Fruit fly (Drosophila melanogaster) Kc167 (cell line): ENCODE measurements around the gene CG17129.

Experiments used
- Myc ChIP-seq: fragments of >200 bp; optimal IDR thresholded peaks from 2 replicates; lab custom pipeline; 2017; ENCODE audit warnings: missing external identifiers
- h ChIP-seq: fragments of >200 bp; optimal IDR thresholded peaks from 3 replicates; lab custom pipeline; 2018; ENCODE audit warnings: missing external identifiers
- insv ChIP-seq: fragments of >200 bp; optimal IDR thresholded peaks from 3 replicates; lab custom pipeline; 2018; ENCODE audit warnings: missing external identifiers
- psq ChIP-seq: fragments of >200 bp; optimal IDR thresholded peaks from 2 replicates; lab custom pipeline; 2017; ENCODE audit warnings: missing external identifiers

DNA sequence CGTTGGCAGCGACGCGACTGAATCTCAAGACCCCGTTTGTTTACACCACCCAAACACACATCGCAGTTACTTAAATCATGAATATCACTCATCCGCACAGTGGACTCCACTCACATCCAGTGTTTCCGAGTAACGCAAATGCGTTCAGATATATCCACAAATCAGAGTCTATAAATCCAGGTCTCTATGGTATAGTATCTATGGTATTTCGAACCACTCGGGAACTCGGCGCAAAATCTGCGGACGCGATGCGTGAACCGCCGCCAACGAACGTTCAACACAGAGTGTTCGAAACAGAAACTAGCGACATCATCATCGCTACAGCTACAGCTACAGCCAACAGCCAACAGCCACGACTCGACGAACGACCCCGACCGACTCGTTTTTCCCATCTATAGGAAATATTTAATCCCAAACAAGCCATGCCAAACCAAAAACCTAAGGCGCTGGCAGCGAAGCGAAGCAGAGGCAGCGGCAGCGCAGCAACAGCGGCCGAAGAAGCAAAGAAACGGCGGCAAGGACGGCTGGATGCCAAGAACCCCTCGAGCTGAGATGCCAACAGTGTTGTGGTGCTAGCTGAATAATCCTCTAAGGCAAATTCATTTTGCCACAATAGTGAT, 18.7 kb upstream of the CG17129 start, which contains the start of gene CG13894:
- TF ChIP-seq insv, result no peak
- no peak for TF ChIP-seq h (lab: Kevin White, UChicago)
- no peak for TF ChIP-seq Myc (lab: Kevin White, UChicago)
- no peak for TF ChIP-seq psq (lab: Kevin White, UChicago)
